Fruit fly (Drosophila melanogaster) whole organism, wandering third instar larva: ENCODE results near the gene Trhn.

Experiments used
- dl ChIP-seq, 2 experiments: fragments of 175-275, 200-275 bp in 1 of 2; fragments of 200-275 bp in 1 of 2; sonication (Bioruptor generic); optimal IDR thresholded peaks; lab custom pipeline; 2018; ENCODE audit warnings: mild to moderate bottlenecking in 2 of 2, missing biosample characterization in 2 of 2, missing genetic modification characterization in 2 of 2, moderate library complexity in 2 of 2; ENCODE audit not compliant: partially characterized antibody in 2 of 2, insufficient read depth in 1 of 2
- dmrt93B ChIP-seq: fragments of 200-800 bp; sonication (Bioruptor generic); optimal IDR thresholded peaks from 2 replicates; lab custom pipeline; 2018; ENCODE audit warnings: missing biosample characterization, mild to moderate bottlenecking, missing genetic modification characterization

DNA sequence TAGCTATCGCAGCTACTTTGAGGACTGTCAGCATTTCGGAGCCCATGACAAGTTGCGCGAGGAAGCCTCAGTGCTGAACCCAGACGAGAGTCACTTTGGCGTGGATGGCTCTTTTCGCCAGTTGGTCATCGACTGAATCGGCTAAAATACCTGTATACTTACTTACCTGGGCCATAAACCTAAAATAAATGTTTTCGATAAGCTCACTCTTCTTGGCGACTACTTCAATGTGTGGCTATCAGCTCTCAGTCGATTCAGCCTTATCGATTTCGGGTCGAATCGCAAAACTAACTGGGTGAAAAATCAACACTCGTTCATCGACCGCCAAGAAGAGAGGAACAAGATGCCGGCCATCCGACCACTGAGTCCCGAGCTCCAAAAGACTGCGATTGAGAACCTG is 40.9 kb upstream of the Trhn start, which contains the start of gene CG33966:
- TF ChIP-seq dmrt93B (GFP tag; lab: Kevin White, UChicago) (no peak), dl (GFP tag; optimal IDR thresholded peaks at IDR 0.05; lab: Kevin White, UChicago; ENCODE audit: insufficient read depth in 1 of 2, partially characterized antibody in 2 of 2) (no peak)
